Worm (Caenorhabditis elegans) whole organism, late embryonic: Measurements from ENCODE around the gene nhr-239.
A peak's percentile ranks its signal among the peaks of the same experiment; 100 is the strongest.
"Not testable (repeated sequence)": the region's sequence is repeated elsewhere in the genome, so short reads cannot be mapped to it uniquely, and the experiment has no call there.

Experiments used
- C08G9.2 ChIP-seq: sonication (generic microtip); optimal IDR thresholded peaks from 2 replicates; lab custom pipeline; 2016; ENCODE audit warnings: mild to moderate bottlenecking, missing genetic modification characterization, moderate library complexity, missing compliant biosample characterization
- C38D4.7 ChIP-seq: fragments of 200-800 bp; sonication (Bioruptor generic); optimal IDR thresholded peaks from 2 replicates; lab custom pipeline; 2018; ENCODE audit warnings: mild to moderate bottlenecking, missing genetic modification characterization, moderate library complexity, missing compliant biosample characterization
- K09A11.1 ChIP-seq: sonication (generic microtip); optimal IDR thresholded peaks from 2 replicates; lab custom pipeline; 2017; ENCODE audit warnings: antibody characterized with exemption, mild to moderate bottlenecking, missing genetic modification characterization, missing compliant biosample characterization; ENCODE audit not compliant: insufficient read depth
- T23F11.4 ChIP-seq: fragments of 200-800 bp; sonication (Bioruptor generic); optimal IDR thresholded peaks from 2 replicates; lab custom pipeline; 2018; ENCODE audit warnings: mild to moderate bottlenecking, missing genetic modification characterization, missing compliant biosample characterization
- ama-1 ChIP-seq: fragments of 150-350 bp; optimal IDR thresholded peaks from 2 replicates; lab custom pipeline; 2014
- ceh-18 ChIP-seq: sonication (generic microtip); optimal IDR thresholded peaks from 2 replicates; lab custom pipeline; 2016; ENCODE audit warnings: missing genetic modification characterization, missing compliant biosample characterization
- ceh-31 ChIP-seq: sonication (generic microtip); optimal IDR thresholded peaks from 2 replicates; lab custom pipeline; 2016; ENCODE audit warnings: missing genetic modification characterization, missing compliant biosample characterization
- ceh-34 ChIP-seq: sonication (generic microtip); optimal IDR thresholded peaks from 2 replicates; lab custom pipeline; 2016; ENCODE audit warnings: mild to moderate bottlenecking, missing genetic modification characterization, missing compliant biosample characterization
- ceh-45 ChIP-seq: fragments of 200-800 bp; sonication (Bioruptor generic); IDR thresholded peaks from 2 replicates; pipeline ENCODE4 v1.3.6; 2022; ENCODE audit warnings: missing genetic modification reagents, missing genetic modification characterization, missing compliant biosample characterization
- ceh-48 ChIP-seq: sonication (generic microtip); optimal IDR thresholded peaks from 2 replicates; lab custom pipeline; 2016; ENCODE audit warnings: missing genetic modification characterization, inconsistent platforms, missing compliant biosample characterization
- ceh-9 ChIP-seq: sonication (generic microtip); optimal IDR thresholded peaks from 2 replicates; lab custom pipeline; 2016; ENCODE audit warnings: mild to moderate bottlenecking, missing genetic modification characterization, inconsistent platforms, missing compliant biosample characterization
- elt-2 ChIP-seq: sonication (generic microtip); optimal IDR thresholded peaks from 2 replicates; lab custom pipeline; 2016; ENCODE audit warnings: missing genetic modification reagents, missing genetic modification characterization, missing compliant biosample characterization
- elt-4 ChIP-seq: sonication (generic microtip); optimal IDR thresholded peaks from 2 replicates; lab custom pipeline; 2016; ENCODE audit warnings: missing genetic modification characterization, missing compliant biosample characterization
- fkh-10 ChIP-seq: fragments of 150-350 bp; optimal IDR thresholded peaks from 2 replicates; lab custom pipeline; 2014; ENCODE audit warnings: missing biosample characterization, missing genetic modification reagents, missing genetic modification characterization
- hlh-13 ChIP-seq: fragments of 200-800 bp; sonication (Bioruptor generic); optimal IDR thresholded peaks from 2 replicates; lab custom pipeline; 2018; ENCODE audit warnings: mild to moderate bottlenecking, missing genetic modification characterization, missing compliant biosample characterization
- hlh-15 ChIP-seq: sonication (generic microtip); optimal IDR thresholded peaks from 2 replicates; lab custom pipeline; 2016; ENCODE audit warnings: missing genetic modification characterization, missing compliant biosample characterization
- hlh-6 ChIP-seq: sonication (generic microtip); optimal IDR thresholded peaks from 2 replicates; lab custom pipeline; 2016; ENCODE audit warnings: missing genotype, missing genetic modification characterization, missing compliant biosample characterization
- lim-6 ChIP-seq: sonication (generic microtip); optimal IDR thresholded peaks from 2 replicates; lab custom pipeline; 2016; ENCODE audit warnings: missing genetic modification characterization, missing compliant biosample characterization
- lin-11 ChIP-seq: fragments of 200-800 bp; sonication (Bioruptor generic); optimal IDR thresholded peaks from 2 replicates; lab custom pipeline; 2018; ENCODE audit warnings: mild to moderate bottlenecking, missing genetic modification characterization, missing compliant biosample characterization
- madf-2 ChIP-seq: sonication (generic microtip); optimal IDR thresholded peaks from 2 replicates; lab custom pipeline; 2017; ENCODE audit warnings: missing genetic modification characterization, missing compliant biosample characterization
- nfya-1 ChIP-seq: sonication (generic microtip); optimal IDR thresholded peaks from 2 replicates; lab custom pipeline; 2017; ENCODE audit warnings: missing genetic modification characterization, mild to moderate bottlenecking, missing compliant biosample characterization, antibody characterized with exemption, moderate library complexity
- nhr-232 ChIP-seq: sonication (generic microtip); optimal IDR thresholded peaks from 2 replicates; lab custom pipeline; 2016; ENCODE audit warnings: missing genetic modification characterization, missing compliant biosample characterization
- pag-3 ChIP-seq: sonication (generic microtip); optimal IDR thresholded peaks from 2 replicates; lab custom pipeline; 2016; ENCODE audit warnings: missing compliant biosample characterization, missing genetic modification characterization, borderline replicate concordance
- pat-9 ChIP-seq: fragments of 200-800 bp; sonication (Bioruptor generic); optimal IDR thresholded peaks from 2 replicates; lab custom pipeline; 2018; ENCODE audit warnings: mild to moderate bottlenecking, missing genetic modification characterization, moderate library complexity, missing compliant biosample characterization
- pax-1 ChIP-seq: fragments of 150-350 bp; optimal IDR thresholded peaks from 2 replicates; lab custom pipeline; 2014; ENCODE audit warnings: missing biosample characterization, missing genetic modification characterization
- ref-2 ChIP-seq: sonication (generic microtip); optimal IDR thresholded peaks from 2 replicates; lab custom pipeline; 2016; ENCODE audit warnings: missing genetic modification characterization, missing compliant biosample characterization
- rnt-1 ChIP-seq: sonication (generic microtip); optimal IDR thresholded peaks from 2 replicates; lab custom pipeline; 2016; ENCODE audit warnings: missing genetic modification characterization, missing compliant biosample characterization
- sdc-2 ChIP-seq: sonication (generic microtip); optimal IDR thresholded peaks from 2 replicates; lab custom pipeline; 2016; ENCODE audit warnings: missing genotype, missing genetic modification characterization, missing compliant biosample characterization
- syd-9 ChIP-seq: sonication (generic microtip); optimal IDR thresholded peaks from 2 replicates; lab custom pipeline; 2016; ENCODE audit warnings: mild to moderate bottlenecking, missing genetic modification characterization, moderate library complexity, missing compliant biosample characterization
- tbx-2 ChIP-seq: sonication (generic microtip); optimal IDR thresholded peaks from 2 replicates; lab custom pipeline; 2016; ENCODE audit warnings: missing genetic modification characterization, missing compliant biosample characterization
- tbx-7 ChIP-seq: sonication (generic microtip); optimal IDR thresholded peaks from 2 replicates; lab custom pipeline; 2016; ENCODE audit warnings: missing genotype, missing genetic modification characterization, missing compliant biosample characterization
- unc-3 ChIP-seq, 2 experiments: fragments of 200-800 bp in 1 of 2; sonication (Bioruptor generic) in 1 of 2; sonication (generic microtip) in 1 of 2; conservative IDR thresholded peaks in 1 of 2; optimal IDR thresholded peaks in 1 of 2; 2 replicates each; pipeline versions ENCODE4 v1.3.6 to Lab custom; 2016 to 2022; ENCODE audit warnings: missing compliant biosample characterization in 2 of 2, missing genetic modification characterization in 2 of 2, missing genetic modification reagents in 1 of 2
- unc-42 ChIP-seq: sonication (generic microtip); optimal IDR thresholded peaks from 2 replicates; lab custom pipeline; 2016; ENCODE audit warnings: missing genotype, missing genetic modification characterization, missing compliant biosample characterization
- unc-55 ChIP-seq: sonication (generic microtip); optimal IDR thresholded peaks from 2 replicates; lab custom pipeline; 2017; ENCODE audit warnings: missing biosample characterization, missing genetic modification reagents, missing genetic modification characterization
- ztf-16 ChIP-seq: sonication (generic microtip); optimal IDR thresholded peaks from 2 replicates; lab custom pipeline; 2017; ENCODE audit warnings: missing genetic modification characterization, missing compliant biosample characterization

Gene nhr-239

DNA sequence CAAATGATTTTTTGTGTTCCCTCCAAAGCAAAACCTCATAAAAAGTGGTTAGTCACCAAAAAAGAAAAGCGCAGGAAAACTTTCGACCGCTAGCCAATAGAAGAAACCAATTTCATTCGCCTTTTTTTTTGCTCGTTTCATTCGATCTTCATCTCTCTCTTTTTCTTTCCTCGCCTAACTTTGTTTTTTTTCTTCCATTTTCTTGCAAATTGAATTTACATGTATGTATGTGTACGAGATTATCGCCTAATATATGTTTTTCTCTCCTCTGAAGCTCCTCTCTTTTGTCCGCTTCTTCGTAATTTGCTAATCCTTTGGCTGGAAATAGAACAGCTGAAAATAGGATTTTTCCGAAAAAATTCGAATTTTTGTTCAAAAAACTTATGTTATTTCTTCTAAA lies 9.1 kb upstream of the nhr-239 start:
- TF ChIP-seq unc-42 (tag; lab: Kevin White, UChicago) (peak; percentile 94), C08G9.2 (tag; lab: Kevin White, UChicago) (no peak)

DNA sequence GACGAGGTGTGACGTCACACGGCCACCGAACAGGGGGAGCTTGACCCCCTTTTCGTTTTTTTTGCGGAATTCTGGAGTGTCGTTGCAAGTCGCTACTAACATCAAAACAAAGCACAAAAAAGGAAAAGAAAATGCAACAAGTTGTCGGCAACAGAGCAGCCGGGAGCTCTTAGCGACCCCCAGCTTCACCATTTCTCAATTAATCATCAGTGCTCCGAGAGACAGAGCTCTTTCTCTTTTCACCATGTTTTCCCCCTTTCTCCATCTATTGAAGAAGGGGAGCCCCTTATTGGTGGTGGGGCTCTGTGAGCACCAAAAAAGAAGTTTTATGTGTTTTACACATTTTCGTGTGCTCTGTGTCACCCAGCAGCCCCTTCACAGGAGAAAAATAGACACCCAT lies 7.9 kb upstream of the nhr-239 start:
- TF ChIP-seq nhr-232 (tag; lab: Kevin White, UChicago) (no peak), rnt-1 (tag; lab: Kevin White, UChicago) (no peak), ref-2 (no peak), ceh-9 (no peak), pax-1 (no peak), ceh-18 (tag; lab: Kevin White, UChicago) (no peak), pat-9 (tag; lab: Kevin White, UChicago) (no peak)

DNA sequence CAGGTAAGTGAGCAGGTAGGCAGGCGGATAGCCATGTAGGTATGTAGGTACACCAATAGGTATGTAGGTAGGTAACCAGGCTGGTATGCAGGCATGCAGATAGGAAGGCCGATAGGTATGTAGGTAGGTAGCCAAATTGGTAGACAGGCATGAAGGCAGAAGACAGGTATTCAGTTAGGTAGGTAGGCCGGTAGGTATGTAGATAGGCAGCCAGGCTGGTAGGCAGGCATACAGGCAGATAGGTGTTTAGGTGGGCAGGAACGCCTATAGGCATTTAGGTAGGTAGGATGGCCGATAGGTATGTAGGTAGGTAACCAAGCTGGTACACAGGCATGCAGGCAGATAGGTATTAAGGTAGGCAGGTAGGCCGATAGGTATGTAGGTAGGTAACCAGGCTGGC lies 747 bp upstream of the nhr-239 start:
- TF ChIP-seq elt-4 (tag; lab: Kevin White, UChicago) (peak; percentile 22), hlh-6 (tag; lab: Kevin White, UChicago) (peak; percentile 29), sdc-2 (tag; lab: Kevin White, UChicago) (peak; percentile 29), C08G9.2 (tag; lab: Kevin White, UChicago) (peak; percentile 40), fkh-10 (GFP tag; lab: Kevin White, UChicago) (no peak)

DNA sequence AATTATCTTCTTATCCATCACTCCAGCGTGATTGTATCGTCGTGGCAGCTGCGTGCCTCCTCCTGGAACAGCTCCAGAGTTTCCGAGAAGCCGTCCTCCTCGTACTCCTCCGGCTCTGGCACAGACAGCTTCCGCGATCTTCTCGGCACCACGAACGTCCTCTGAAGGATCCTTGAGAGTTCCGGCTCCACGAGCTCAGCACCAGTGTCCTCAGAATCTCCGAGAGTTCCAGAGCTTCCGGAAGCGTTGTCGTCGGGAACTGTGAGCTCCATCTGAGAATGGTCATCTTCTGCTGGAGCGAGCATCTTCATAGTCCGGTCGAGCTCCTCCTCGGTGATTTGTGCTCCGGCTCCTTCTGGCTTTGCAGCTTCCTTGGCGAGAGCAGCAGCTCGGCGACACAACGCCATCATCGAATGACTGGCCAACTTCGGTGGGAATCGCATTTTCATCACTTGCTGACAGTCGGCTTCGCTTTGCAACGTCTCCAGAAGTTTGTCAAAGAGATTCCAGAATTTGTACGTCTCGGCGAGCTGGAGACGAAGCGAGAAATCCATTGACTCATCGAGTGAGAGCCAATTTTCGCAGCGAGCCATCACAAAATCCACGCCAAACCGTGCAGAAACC lies 1.6 kb downstream of the nhr-239 start:
- TF ChIP-seq ama-1 (lab: Kevin White, UChicago) = no peak
- no peak for TF ChIP-seq hlh-13 (GFP tag; lab: Kevin White, UChicago)
- TF ChIP-seq T23F11.4 (GFP tag; lab: Kevin White, UChicago) = no peak
- TF ChIP-seq ztf-16 (tag; lab: Kevin White, UChicago) = no peak
- no peak for TF ChIP-seq pag-3 (tag; lab: Kevin White, UChicago)
- no peak for TF ChIP-seq syd-9
- no peak for TF ChIP-seq ceh-48 (tag; lab: Kevin White, UChicago)
- no peak for TF ChIP-seq ceh-34 (tag; lab: Kevin White, UChicago)
- no peak for TF ChIP-seq elt-4 (tag; lab: Kevin White, UChicago)
- TF ChIP-seq nfya-1 (tag; lab: Kevin White, UChicago) = no peak
- no peak for TF ChIP-seq ceh-9
- no peak for TF ChIP-seq hlh-6 (tag; lab: Kevin White, UChicago)
- TF ChIP-seq lin-11 (tag; lab: Kevin White, UChicago) = no peak
- no peak for TF ChIP-seq unc-42 (tag; lab: Kevin White, UChicago)
- no peak for TF ChIP-seq ceh-31
- no peak for TF ChIP-seq fkh-10 (GFP tag; lab: Kevin White, UChicago)
- no peak for TF ChIP-seq elt-2 (tag; lab: Kevin White, UChicago)
- no peak for TF ChIP-seq C08G9.2 (tag; lab: Kevin White, UChicago)
- TF ChIP-seq ref-2 = no peak

DNA sequence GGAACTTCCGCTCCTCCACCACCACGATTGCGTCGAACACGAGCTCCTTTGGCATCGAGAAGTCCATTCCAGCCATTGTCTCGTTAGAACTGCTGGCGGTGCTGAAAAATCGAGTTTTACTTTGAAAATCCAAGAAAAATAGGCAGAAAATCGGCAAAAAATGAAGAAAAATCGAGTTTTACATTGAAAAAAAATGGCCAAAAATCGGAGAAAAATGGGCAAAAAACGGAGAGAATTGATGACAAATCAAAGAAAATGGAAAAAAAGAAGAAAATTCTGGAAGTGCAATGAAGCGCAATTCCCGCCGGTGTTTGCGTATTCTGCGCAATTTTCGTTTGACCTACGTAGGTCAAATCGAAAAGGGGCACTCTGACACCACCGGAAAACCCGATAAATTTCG lies 2.4 kb downstream of the nhr-239 start, which contains the start of gene Y54F10AM.11:
Y54F10AM.11 (minus strand) TSS at position 101 of the 400 bp plus-strand sequence.
- TF ChIP-seq sdc-2 (tag; lab: Kevin White, UChicago); unc-55 (GFP tag; lab: Kevin White, UChicago); unc-3 (GFP tag; conservative IDR thresholded peaks at IDR 0.05; lab: Robert Waterston, UW); unc-3 (tag; optimal IDR thresholded peaks at IDR 0.05; lab: Kevin White, UChicago): not testable (repeated sequence)
- TF ChIP-seq, all 69 proteins: peak for 0; not testable (repeated sequence) for 69

DNA sequence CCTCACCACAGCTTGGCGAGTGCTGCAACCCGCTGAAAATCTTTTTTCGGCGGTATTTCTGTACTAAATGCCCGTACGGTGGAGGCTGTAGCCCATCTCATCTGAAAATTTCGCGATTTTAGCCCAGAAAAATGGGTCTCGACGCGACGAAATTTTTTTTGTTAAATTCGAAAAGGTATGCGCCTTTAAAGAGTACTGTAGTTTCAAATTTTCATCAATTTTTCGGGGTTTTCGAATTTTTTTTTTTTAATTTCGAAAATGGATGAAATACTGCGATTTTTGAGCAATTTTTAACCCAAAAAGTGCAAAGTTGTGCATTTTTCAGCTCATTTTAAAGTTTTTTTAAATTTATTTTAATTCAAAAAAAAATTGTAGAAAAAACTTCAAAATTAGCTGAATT lies 9.9 kb downstream of the nhr-239 start, which contains the start of gene Y54F10AR.2:
Y54F10AR.2 (minus strand) TSS at position 101 of the 400 bp plus-strand sequence.
- TF ChIP-seq unc-42 (tag; lab: Kevin White, UChicago) (no peak), K09A11.1 (tag; lab: Kevin White, UChicago) (no peak), madf-2 (tag; lab: Kevin White, UChicago) (no peak), ztf-16 (tag; lab: Kevin White, UChicago) (no peak), pax-1 (no peak), C08G9.2 (tag; lab: Kevin White, UChicago) (no peak), hlh-15 (no peak), tbx-7 (no peak), tbx-2 (tag; lab: Kevin White, UChicago) (no peak), lim-6 (tag; lab: Kevin White, UChicago) (no peak), ceh-45 (GFP tag; lab: Robert Waterston, UW) (no peak), C38D4.7 (no peak)
- TF ChIP-seq, all 69 proteins: peak for 0
